In the genomic region with DNA sequence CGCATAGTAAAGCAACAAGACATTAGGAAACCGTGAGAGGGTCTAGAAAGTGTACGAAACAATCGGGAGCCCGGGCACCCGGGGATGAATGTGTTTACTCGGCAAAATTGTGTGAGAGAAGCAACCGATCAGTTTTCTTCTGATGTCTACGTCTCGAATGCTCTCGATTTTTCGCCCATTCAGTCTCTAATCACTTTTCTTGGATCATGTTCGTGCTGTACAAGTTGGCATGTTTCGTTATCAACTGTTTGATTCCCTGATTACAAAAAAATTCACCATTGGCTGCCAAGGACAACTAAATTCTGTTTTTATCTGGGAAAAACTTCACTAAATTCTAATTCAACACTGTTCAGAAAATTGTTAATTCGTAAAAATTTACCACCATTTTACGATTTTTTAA, we compare ENCODE assay signal across 7 worm cellular contexts.
TF ChIP-seq lines count a peak whose summit lies in the region.

No protein-coding gene starts in this region.

TF ChIP-seq in whole organism, L1 larva, 84 proteins besides CTCF, POLR2A, EP300 and RAD21:
- TF ChIP-seq lin-14 (GFP tag; optimal IDR thresholded peaks at IDR 0.05; lab: Kevin White, UChicago), result peak; percentile 24
- TF ChIP-seq lsy-2 (tag; optimal IDR thresholded peaks at IDR 0.05; lab: Kevin White, UChicago), result peak in 1 of 2 experiments; percentile 23
- no peak for TF ChIP-seq lin-35 (GFP tag; optimal IDR thresholded peaks at IDR 0.05; lab: Kevin White, UChicago)
- TF ChIP-seq efl-1 (optimal IDR thresholded peaks at IDR 0.05; lab: Kevin White, UChicago), result no peak
- TF ChIP-seq efl-1 (GFP tag; optimal IDR thresholded peaks at IDR 0.05 in 1 of 2; lab: Kevin White, UChicago), result peak in 1 of 2 experiments; percentile 71

TF ChIP-seq in whole organism, L2 larva, 48 proteins besides CTCF, POLR2A, EP300 and RAD21:
- TF ChIP-seq nhr-129 (tag; optimal IDR thresholded peaks at IDR 0.05; lab: Kevin White, UChicago) (peak; percentile 33), alr-1 (tag; optimal IDR thresholded peaks at IDR 0.05; lab: Kevin White, UChicago) (no peak), fos-1 (tag; optimal IDR thresholded peaks at IDR 0.05; lab: Kevin White, UChicago) (peak; percentile 51)

TF ChIP-seq in whole organism, L3 larva, 47 proteins besides CTCF, POLR2A, EP300 and RAD21:
- TF ChIP-seq ceh-9 (tag; optimal IDR thresholded peaks at IDR 0.05; lab: Kevin White, UChicago) (no peak), nfya-1 (tag; optimal IDR thresholded peaks at IDR 0.05; lab: Kevin White, UChicago; ENCODE audit: insufficient read depth) (peak; percentile 14), elt-2 (tag; optimal IDR thresholded peaks at IDR 0.05; lab: Kevin White, UChicago) (peak; percentile 67), pha-4 (tag; optimal IDR thresholded peaks at IDR 0.05; lab: Kevin White, UChicago) (peak; percentile 6)
TF ChIP-seq in whole organism, L3 larva: peak in this region for 3.

TF ChIP-seq in whole organism, L4 larva, 104 proteins besides CTCF, POLR2A, EP300 and RAD21 (continues in another document):
- TF ChIP-seq lir-3 (tag; optimal IDR thresholded peaks at IDR 0.05; lab: Kevin White, UChicago) (no peak), dve-1 (tag; optimal IDR thresholded peaks at IDR 0.05; lab: Kevin White, UChicago; ENCODE audit: insufficient read depth) (peak; percentile 20), nhr-41 (GFP tag; IDR thresholded peaks at IDR 0.05; lab: Robert Waterston, UW) (no peak), mxl-3 (GFP tag; optimal IDR thresholded peaks at IDR 0.05; lab: Kevin White, UChicago) (no peak), ztf-7 (tag; optimal IDR thresholded peaks at IDR 0.05; lab: Kevin White, UChicago) (no peak), pqm-1 (tag; optimal IDR thresholded peaks at IDR 0.05; lab: Kevin White, UChicago) (peak; percentile 9), duxl-1 (tag; optimal IDR thresholded peaks at IDR 0.05; lab: Kevin White, UChicago; ENCODE audit: poor library complexity) (no peak), lin-38 (GFP tag; IDR thresholded peaks at IDR 0.05; lab: Robert Waterston, UW) (no peak), Y105C5A.15 (GFP tag; IDR thresholded peaks at IDR 0.05; lab: Robert Waterston, UW) (no peak), R02D3.7 (tag; optimal IDR thresholded peaks at IDR 0.05; lab: Kevin White, UChicago) (no peak), skn-1 (tag; optimal IDR thresholded peaks at IDR 0.05; lab: Kevin White, UChicago) (no peak), lin-29 (GFP tag; IDR thresholded peaks at IDR 0.05; lab: Robert Waterston, UW) (no peak), F26F4.8 (GFP tag; conservative IDR thresholded peaks at IDR 0.05; lab: Robert Waterston, UW) (no peak), aha-1 (tag; lab: Kevin White, UChicago) (peak; percentile 22), spr-3 (GFP tag; optimal IDR thresholded peaks at IDR 0.05; lab: Kevin White, UChicago) (no peak), F44E2.7 (GFP tag; IDR thresholded peaks at IDR 0.05; lab: Robert Waterston, UW) (no peak), daf-16 (GFP tag; optimal IDR thresholded peaks at IDR 0.05; lab: Kevin White, UChicago) (no peak), daf-16 (tag; optimal IDR thresholded peaks at IDR 0.05; lab: Kevin White, UChicago) (peak; percentile 51), mes-2 (tag; optimal IDR thresholded peaks at IDR 0.05; lab: Kevin White, UChicago; ENCODE audit: poor library complexity, severe bottlenecking) (no peak)

TF ChIP-seq in whole organism, midembryonic, 9 proteins besides CTCF, POLR2A, EP300 and RAD21:
- TF ChIP-seq med-1 (GFP tag; optimal IDR thresholded peaks at IDR 0.05; lab: Kevin White, UChicago; ENCODE audit: insufficient read depth) (no peak), ztf-23 (GFP tag; IDR thresholded peaks at IDR 0.05; lab: Robert Waterston, UW) (0 out of 2 replicates have a peak, but pooled peaks have one; percentile 40)

TF ChIP-seq in whole organism, mixed stage, embryonic, 35 proteins besides CTCF, POLR2A, EP300 and RAD21:
- TF ChIP-seq unc-120 (tag; optimal IDR thresholded peaks at IDR 0.05; lab: Kevin White, UChicago; ENCODE audit: poor library complexity, severe bottlenecking), result peak; percentile 31
- no peak for TF ChIP-seq lin-13 (tag; optimal IDR thresholded peaks at IDR 0.05; lab: Kevin White, UChicago)

TF ChIP-seq in whole organism, young adult, 124 proteins besides CTCF, POLR2A, EP300 and RAD21:
- TF ChIP-seq nhr-27 (tag; optimal IDR thresholded peaks at IDR 0.05; lab: Kevin White, UChicago) (no peak), die-1 (tag; optimal IDR thresholded peaks at IDR 0.05; lab: Kevin White, UChicago) (no peak), madf-6 (GFP tag; IDR thresholded peaks at IDR 0.05; lab: Robert Waterston, UW) (no peak), nhr-80 (tag; optimal IDR thresholded peaks at IDR 0.05; lab: Kevin White, UChicago) (peak; percentile 57), K11D2.4 (GFP tag; IDR thresholded peaks at IDR 0.05; lab: Robert Waterston, UW) (no peak), dox-1 (GFP tag; IDR thresholded peaks at IDR 0.05; lab: Robert Waterston, UW) (peak; percentile 33; the same call in 1 of the 2 replicates), pbrm-1 (GFP tag; IDR thresholded peaks at IDR 0.05; lab: Robert Waterston, UW) (no peak), hmg-20 (GFP tag; IDR thresholded peaks at IDR 0.05; lab: Robert Waterston, UW) (no peak)
